Worm (Caenorhabditis elegans): ENCODE measurements around the gene lep-2.

- TF ChIP-seq ztf-4 (tag; optimal IDR thresholded peaks at IDR 0.05) (no peak), nhr-12 (tag; optimal IDR thresholded peaks at IDR 0.05) (no peak), nhr-77 (tag; optimal IDR thresholded peaks at IDR 0.05) (no peak), fos-1 (tag; optimal IDR thresholded peaks at IDR 0.05) (no peak)
Measured at ce11 chrIV:991647-992400, at the start of gene lep-2.

Measured in whole organism, L3 larva.